Fruit fly (Drosophila melanogaster) whole organism, embryonic: ENCODE data around the gene ClpX.

Source experiments
- Aef1 ChIP-seq: fragments of 200-800 bp; sonication (Bioruptor generic); IDR thresholded peaks from 3 replicates; pipeline ENCODE4 v1.3.6; 2022; ENCODE audit warnings: missing biosample characterization, missing genetic modification characterization
- Antp ChIP-seq: fragments of 200-800 bp; sonication (Bioruptor generic); optimal IDR thresholded peaks from 3 replicates; lab custom pipeline; 2016; ENCODE audit warnings: missing biosample characterization, missing genetic modification characterization
- CG10209 ChIP-seq: fragments of 200-800 bp; sonication (Bioruptor generic); optimal IDR thresholded peaks from 3 replicates; lab custom pipeline; 2017; ENCODE audit warnings: missing biosample characterization, mild to moderate bottlenecking, missing genetic modification characterization, missing genetic modification reagents
- CG10321 ChIP-seq: fragments of 200-800 bp; sonication (Bioruptor generic); IDR thresholded peaks from 2 replicates; pipeline ENCODE4 v1.3.6; 2022; ENCODE audit warnings: missing biosample characterization, missing genetic modification characterization
- CG10366 ChIP-seq: fragments of 200-800 bp; sonication (Bioruptor generic); IDR thresholded peaks from 2 replicates; pipeline ENCODE4 v1.3.6; 2022; ENCODE audit warnings: missing biosample characterization, missing genetic modification characterization
- CG10979 ChIP-seq: fragments of 200-800 bp; sonication (Bioruptor generic); optimal IDR thresholded peaks from 2 replicates; lab custom pipeline; 2018; ENCODE audit warnings: missing biosample characterization, mild to moderate bottlenecking, missing genetic modification characterization, moderate library complexity
- CG11723 ChIP-seq: fragments of 200-800 bp; sonication (Bioruptor generic); optimal IDR thresholded peaks from 2 replicates; lab custom pipeline; 2017; ENCODE audit warnings: missing biosample characterization, mild to moderate bottlenecking, missing genetic modification characterization
- CG13424 ChIP-seq: fragments of 200-800 bp; sonication (Bioruptor generic); optimal IDR thresholded peaks from 2 replicates; lab custom pipeline; 2019; ENCODE audit warnings: missing biosample characterization, mild to moderate bottlenecking, missing genetic modification characterization, moderate library complexity
- CG13775 ChIP-seq: fragments of 200-800 bp; sonication (Bioruptor generic); optimal IDR thresholded peaks from 3 replicates; lab custom pipeline; 2017; ENCODE audit warnings: missing biosample characterization, mild to moderate bottlenecking, missing genetic modification characterization
- CG15696 ChIP-seq: fragments of 200-800 bp; sonication (Bioruptor generic); optimal IDR thresholded peaks from 2 replicates; lab custom pipeline; 2019; ENCODE audit warnings: missing biosample characterization, mild to moderate bottlenecking, missing genetic modification characterization, moderate library complexity
- CG1603 ChIP-seq: fragments of 200-800 bp; sonication (Bioruptor generic); optimal IDR thresholded peaks from 2 replicates; lab custom pipeline; 2019; ENCODE audit warnings: missing biosample characterization, mild to moderate bottlenecking, missing genetic modification characterization, moderate library complexity
- CG17359 ChIP-seq: fragments of 200-800 bp; sonication (Bioruptor generic); optimal IDR thresholded peaks from 3 replicates; lab custom pipeline; 2018; ENCODE audit warnings: missing biosample characterization, mild to moderate bottlenecking, missing genetic modification characterization, moderate library complexity
- CG17802 ChIP-seq: fragments of 200-800 bp; sonication (Bioruptor generic); optimal IDR thresholded peaks from 2 replicates; lab custom pipeline; 2018; ENCODE audit warnings: missing biosample characterization, mild to moderate bottlenecking, missing genetic modification characterization, moderate library complexity
- CG17829 ChIP-seq: fragments of 200-800 bp; optimal IDR thresholded peaks from 2 replicates; lab custom pipeline; 2019; ENCODE audit warnings: missing biosample characterization, mild to moderate bottlenecking, missing genetic modification characterization, moderate library complexity
- CG1792 ChIP-seq: fragments of 200-800 bp; sonication (Bioruptor generic); optimal IDR thresholded peaks from 2 replicates; lab custom pipeline; 2016; ENCODE audit warnings: missing biosample characterization, missing genetic modification characterization
- CG18599 ChIP-seq: fragments of 200-800 bp; sonication (Bioruptor generic); optimal IDR thresholded peaks from 3 replicates; lab custom pipeline; 2017; ENCODE audit warnings: missing biosample characterization, missing genetic modification characterization, mild to moderate bottlenecking, moderate library complexity, missing genetic modification reagents
- CG30431 ChIP-seq: fragments of 200-800 bp; sonication (Bioruptor generic); optimal IDR thresholded peaks from 2 replicates; lab custom pipeline; 2017; ENCODE audit warnings: missing biosample characterization, missing genetic modification characterization
- CG5245 ChIP-seq: fragments of 200-800 bp; sonication (Bioruptor generic); optimal IDR thresholded peaks from 3 replicates; lab custom pipeline; 2016; ENCODE audit warnings: missing biosample characterization, missing genetic modification characterization
- CG9215 ChIP-seq: fragments of 200-800 bp; sonication (Bioruptor generic); IDR thresholded peaks from 2 replicates; pipeline ENCODE4 v1.3.6; 2022; ENCODE audit warnings: missing biosample characterization, missing genetic modification characterization
- CG9609 ChIP-seq: fragments of 200-800 bp; sonication (Bioruptor generic); optimal IDR thresholded peaks from 3 replicates; lab custom pipeline; 2016; ENCODE audit warnings: missing biosample characterization, missing genetic modification characterization
- CG9817 ChIP-seq: fragments of 200-800 bp; sonication (Bioruptor generic); optimal IDR thresholded peaks from 2 replicates; lab custom pipeline; 2018; ENCODE audit warnings: missing biosample characterization, mild to moderate bottlenecking, missing genetic modification characterization, moderate library complexity
- CG9932 ChIP-seq: fragments of 200-800 bp; sonication (Bioruptor generic); IDR thresholded peaks from 2 replicates; pipeline ENCODE4 v1.3.6; 2022; ENCODE audit warnings: missing biosample characterization, missing genetic modification characterization
- Chrac-16 ChIP-seq: fragments of 200-800 bp; sonication (Bioruptor generic); optimal IDR thresholded peaks from 3 replicates; lab custom pipeline; 2016; ENCODE audit warnings: missing biosample characterization, missing genetic modification characterization
- D19A ChIP-seq: fragments of 200-800 bp; optimal IDR thresholded peaks from 3 replicates; lab custom pipeline; 2019; ENCODE audit warnings: missing biosample characterization, mild to moderate bottlenecking, missing genetic modification characterization, moderate library complexity
- Drgx ChIP-seq: fragments of 200-800 bp; sonication (Bioruptor generic); IDR thresholded peaks from 2 replicates; pipeline ENCODE4 v1.3.6; 2022; ENCODE audit warnings: missing biosample characterization, missing genetic modification characterization
- ERR ChIP-seq: fragments of 200-800 bp; sonication (Bioruptor generic); optimal IDR thresholded peaks from 2 replicates; lab custom pipeline; 2016; ENCODE audit warnings: missing biosample characterization, missing genetic modification characterization
- Hand ChIP-seq: fragments of 200-800 bp; sonication (Bioruptor generic); optimal IDR thresholded peaks from 2 replicates; lab custom pipeline; 2017; ENCODE audit warnings: mild to moderate bottlenecking, missing biosample characterization, missing genetic modification reagents, missing genetic modification characterization
- HmgZ ChIP-seq: fragments of 200-800 bp; sonication (Bioruptor generic); optimal IDR thresholded peaks from 2 replicates; lab custom pipeline; 2018; ENCODE audit warnings: missing biosample characterization, mild to moderate bottlenecking, missing genetic modification characterization
- Nf-YB ChIP-seq: fragments of 200-800 bp; sonication (Bioruptor generic); optimal IDR thresholded peaks from 3 replicates; lab custom pipeline; 2019; ENCODE audit warnings: missing biosample characterization, mild to moderate bottlenecking, missing genetic modification characterization, moderate library complexity
- Sox102F ChIP-seq: fragments of 200-800 bp; sonication (Bioruptor generic); optimal IDR thresholded peaks from 2 replicates; lab custom pipeline; 2018; ENCODE audit warnings: missing biosample characterization, mild to moderate bottlenecking, missing genetic modification characterization, moderate library complexity
- Stat92E ChIP-seq, 3 experiments: fragments of >200 bp in 2 of 3; fragments of 200-800 bp in 1 of 3; sonication (Bioruptor generic) in 1 of 3; optimal IDR thresholded peaks; 2 replicates each; lab custom pipeline; 2017 to 2019; ENCODE audit warnings: missing biosample characterization in 3 of 3, missing genetic modification characterization in 3 of 3, mild to moderate bottlenecking in 1 of 3, moderate library complexity in 1 of 3
- Vsx1 ChIP-seq: fragments of 200-800 bp; sonication (Bioruptor generic); optimal IDR thresholded peaks from 2 replicates; lab custom pipeline; 2017; ENCODE audit warnings: missing biosample characterization, mild to moderate bottlenecking, missing genetic modification characterization, missing genetic modification reagents
- bsh ChIP-seq, 2 experiments: fragments of 200-800 bp; sonication (Bioruptor generic); optimal IDR thresholded peaks; 2 replicates each; lab custom pipeline; 2017 to 2018; ENCODE audit warnings: mild to moderate bottlenecking in 2 of 2, missing biosample characterization in 2 of 2, missing genetic modification characterization in 2 of 2, moderate library complexity in 1 of 2
- caup ChIP-seq: fragments of 200-800 bp; sonication (Bioruptor generic); optimal IDR thresholded peaks from 3 replicates; lab custom pipeline; 2017; ENCODE audit warnings: missing biosample characterization, mild to moderate bottlenecking, missing genetic modification characterization, moderate library complexity; ENCODE audit not compliant: severe bottlenecking
- esg ChIP-seq: fragments of 200-800 bp; sonication (Bioruptor generic); conservative IDR thresholded peaks from 2 replicates; pipeline ENCODE4 v1.3.6; 2022; ENCODE audit warnings: missing biosample characterization, missing genetic modification characterization
- gfzf ChIP-seq: fragments of 200-800 bp; sonication (Bioruptor generic); optimal IDR thresholded peaks from 2 replicates; lab custom pipeline; 2016; ENCODE audit warnings: missing biosample characterization, mild to moderate bottlenecking, missing genetic modification characterization, moderate library complexity
- gsb-n ChIP-seq: fragments of 200-800 bp; sonication (Bioruptor generic); optimal IDR thresholded peaks from 3 replicates; lab custom pipeline; 2018; ENCODE audit warnings: missing biosample characterization, mild to moderate bottlenecking, missing genetic modification characterization
- gt ChIP-seq: fragments of 200-800 bp; sonication (Bioruptor generic); IDR thresholded peaks from 2 replicates; pipeline ENCODE4 v1.3.6; 2022; ENCODE audit warnings: missing biosample characterization, missing genetic modification characterization
- lab ChIP-seq: fragments of 200-800 bp; sonication (Bioruptor generic); optimal IDR thresholded peaks from 3 replicates; lab custom pipeline; 2017; ENCODE audit warnings: missing biosample characterization, missing genetic modification characterization, mild to moderate bottlenecking, moderate library complexity, missing genetic modification reagents
- mam ChIP-seq: fragments of 200-800 bp; sonication (Bioruptor generic); optimal IDR thresholded peaks from 3 replicates; lab custom pipeline; 2016; ENCODE audit warnings: missing biosample characterization, missing genetic modification characterization
- nmo ChIP-seq: fragments of 200-800 bp; sonication (Bioruptor generic); optimal IDR thresholded peaks from 2 replicates; lab custom pipeline; 2018; ENCODE audit warnings: missing biosample characterization, mild to moderate bottlenecking, missing genetic modification characterization, moderate library complexity
- org-1 ChIP-seq: fragments of 200-800 bp; sonication (Bioruptor generic); optimal IDR thresholded peaks from 2 replicates; lab custom pipeline; 2017; ENCODE audit warnings: missing biosample characterization, missing genetic modification characterization
- pb ChIP-seq: fragments of 200-800 bp; sonication (Bioruptor generic); optimal IDR thresholded peaks from 3 replicates; lab custom pipeline; 2016; ENCODE audit warnings: missing biosample characterization, missing genetic modification characterization
- repo ChIP-seq: fragments of 200-800 bp; sonication (Bioruptor generic); optimal IDR thresholded peaks from 2 replicates; lab custom pipeline; 2016; ENCODE audit warnings: missing biosample characterization, missing genetic modification characterization
- schlank ChIP-seq: fragments of 200-800 bp; sonication (Bioruptor generic); optimal IDR thresholded peaks from 2 replicates; lab custom pipeline; 2018; ENCODE audit warnings: missing biosample characterization, mild to moderate bottlenecking, missing genetic modification characterization
- slou ChIP-seq: fragments of 200-800 bp; sonication (Bioruptor generic); optimal IDR thresholded peaks from 3 replicates; lab custom pipeline; 2016; ENCODE audit warnings: missing biosample characterization, missing genetic modification characterization
- tin ChIP-seq: fragments of 200-800 bp; sonication (Bioruptor generic); optimal IDR thresholded peaks from 3 replicates; lab custom pipeline; 2016; ENCODE audit warnings: missing biosample characterization, missing genetic modification characterization
- unc-4 ChIP-seq: fragments of 200-800 bp; sonication (Bioruptor generic); IDR thresholded peaks from 2 replicates; pipeline ENCODE4 v1.3.6; 2022; ENCODE audit warnings: missing biosample characterization, missing genetic modification characterization; ENCODE audit not compliant: partially characterized antibody
- wdn ChIP-seq: fragments of 200-800 bp; sonication (Bioruptor generic); IDR thresholded peaks from 2 replicates; pipeline ENCODE4 v1.3.6; 2022; ENCODE audit warnings: missing biosample characterization, missing genetic modification characterization

Gene ClpX

dm6 chr3R:19859370-19860033 is 44.0 kb downstream of the ClpX start (continued):
- TF ChIP-seq gfzf (GFP tag; lab: Kevin White, UChicago) (no peak), HmgZ (tag; lab: Kevin White, UChicago) (no peak), Sox102F (GFP tag; lab: Kevin White, UChicago) (peak; percentile 1), nmo (GFP tag; lab: Kevin White, UChicago) (no peak), CG10366 (GFP tag; lab: Robert Waterston, UW) (no peak), bsh (GFP tag; optimal IDR thresholded peaks at IDR 0.05; lab: Kevin White, UChicago) (no peak), Vsx1 (no peak), gsb-n (tag; lab: Kevin White, UChicago) (no peak), CG17802 (tag; lab: Kevin White, UChicago) (no peak), caup (GFP tag; lab: Kevin White, UChicago) (peak; percentile 18), CG1792 (no peak), pb (GFP tag; lab: Kevin White, UChicago) (no peak), Hand (GFP tag; lab: Kevin White, UChicago) (peak; percentile 28), org-1 (GFP tag; lab: Kevin White, UChicago) (peak; percentile 32), ERR (GFP tag; lab: Kevin White, UChicago) (no peak), unc-4 (no peak), CG9609 (GFP tag; lab: Kevin White, UChicago) (peak; percentile 3), CG30431 (GFP tag; lab: Kevin White, UChicago) (no peak), tin (GFP tag; lab: Kevin White, UChicago) (no peak), CG18599 (GFP tag; lab: Kevin White, UChicago) (peak; percentile 45), wdn (no peak), repo (no peak), gt (GFP tag; lab: Robert Waterston, UW) (no peak), Drgx (GFP tag; lab: Robert Waterston, UW) (no peak), CG11723 (GFP tag; lab: Kevin White, UChicago) (no peak), CG10321 (GFP tag; lab: Robert Waterston, UW) (no peak), CG10209 (GFP tag; lab: Kevin White, UChicago) (no peak), Aef1 (GFP tag; lab: Robert Waterston, UW) (no peak), lab (GFP tag; lab: Kevin White, UChicago) (peak; percentile 57), Nf-YB (GFP tag; lab: Kevin White, UChicago) (no peak), esg (GFP tag; lab: Robert Waterston, UW) (no peak), CG5245 (GFP tag; lab: Kevin White, UChicago) (no peak), CG10979 (no peak), Stat92E (GFP tag; optimal IDR thresholded peaks at IDR 0.05; lab: Kevin White, UChicago) (no peak), CG9932 (0 out of 2 replicates have a peak, but pooled peaks have one; percentile 31), CG13424 (no peak), Antp (GFP tag; lab: Kevin White, UChicago) (no peak), CG9215 (0 out of 2 replicates have a peak, but pooled peaks have one; percentile 8), CG15696 (tag; lab: Kevin White, UChicago) (no peak), schlank (tag; lab: Kevin White, UChicago) (no peak), slou (no peak), CG17359 (no peak), Chrac-16 (no peak), CG13775 (GFP tag; lab: Kevin White, UChicago) (no peak), CG9817 (tag; lab: Kevin White, UChicago) (no peak), mam (peak; percentile 14), CG1603 (tag; lab: Kevin White, UChicago) (no peak), CG17829 (tag; lab: Kevin White, UChicago) (no peak), D19A (tag; lab: Kevin White, UChicago) (peak; percentile 91)
